Fruit fly (Drosophila melanogaster): ENCODE measurements around the gene amrt.

amrt gene

DNA sequence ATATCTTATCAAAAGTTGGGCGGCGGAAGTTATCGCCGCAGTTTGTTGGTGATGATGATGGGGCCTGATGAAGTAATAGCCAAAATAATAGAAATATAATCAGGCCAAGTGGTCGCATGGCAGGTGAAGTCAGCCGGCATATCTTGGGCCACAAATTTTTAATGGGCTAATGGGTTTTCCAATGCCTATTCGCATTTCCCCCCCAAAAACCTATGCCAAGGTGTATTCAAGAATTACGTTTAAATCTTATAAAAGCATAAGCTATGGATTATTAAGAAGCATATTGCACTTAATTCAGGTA, 35.9 kb downstream of the amrt start:
- TF ChIP-seq CG4496 (GFP tag; IDR thresholded peaks at IDR 0.05) (no peak), Snoo (tag; optimal IDR thresholded peaks at IDR 0.05) (no peak), CG15710 (tag; optimal IDR thresholded peaks at IDR 0.05) (no peak), CG9948 (tag; optimal IDR thresholded peaks at IDR 0.05) (no peak), fd96Ca (GFP tag; IDR thresholded peaks at IDR 0.05) (no peak), CG34367 (tag; optimal IDR thresholded peaks at IDR 0.05) (no peak), Pif1A (GFP tag; optimal IDR thresholded peaks at IDR 0.05) (no peak), CG17806 (tag; optimal IDR thresholded peaks at IDR 0.05) (no peak), CG8159 (tag; optimal IDR thresholded peaks at IDR 0.05) (no peak), rn (GFP tag; IDR thresholded peaks at IDR 0.05) (no peak), CG14655 (GFP tag; optimal IDR thresholded peaks at IDR 0.05) (no peak), Pif1B (GFP tag; optimal IDR thresholded peaks at IDR 0.05) (no peak), D1 (tag; optimal IDR thresholded peaks at IDR 0.05) (no peak), Ets98B (GFP tag; IDR thresholded peaks at IDR 0.05) (no peak), gl (tag; optimal IDR thresholded peaks at IDR 0.05) (no peak), EcR (GFP tag; optimal IDR thresholded peaks at IDR 0.05) (no peak), CG13204 (GFP tag; optimal IDR thresholded peaks at IDR 0.05) (no peak), CG8301 (tag; optimal IDR thresholded peaks at IDR 0.05) (no peak), CG32121 (GFP tag; IDR thresholded peaks at IDR 0.05) (no peak), CG10348 (GFP tag; IDR thresholded peaks at IDR 0.05) (no peak)

DNA sequence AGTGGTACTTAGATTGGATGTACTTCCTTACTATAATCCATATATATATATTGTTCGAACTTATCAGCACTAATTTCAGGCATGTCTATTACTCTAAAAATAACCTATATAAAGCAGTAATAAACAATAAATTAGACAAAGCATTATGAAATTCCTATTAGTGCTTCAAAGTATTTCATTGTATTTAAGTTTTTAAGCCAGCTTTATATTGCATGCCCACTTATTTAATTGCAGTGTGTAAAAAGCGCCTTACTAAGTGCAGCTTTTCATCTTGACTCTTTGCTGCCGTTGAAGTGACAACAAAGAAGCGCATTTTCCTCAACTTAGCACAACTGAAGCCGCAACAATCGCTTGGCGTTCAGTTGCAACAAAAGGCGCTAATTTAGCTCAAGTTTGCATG, 36.6 kb downstream of the amrt start:
- no peak for TF ChIP-seq Pif1A (GFP tag; optimal IDR thresholded peaks at IDR 0.05)
- TF ChIP-seq D1 (tag; optimal IDR thresholded peaks at IDR 0.05) = no peak
- TF ChIP-seq CG4496 (GFP tag; IDR thresholded peaks at IDR 0.05) = no peak
- 0 out of 2 replicates have a peak, but pooled peaks have one; percentile 16 for TF ChIP-seq Ets98B (GFP tag; IDR thresholded peaks at IDR 0.05)
- no peak for TF ChIP-seq CG12605 (GFP tag; IDR thresholded peaks at IDR 0.05)
- TF ChIP-seq fd96Ca (GFP tag; IDR thresholded peaks at IDR 0.05) = no peak
- TF ChIP-seq CG10348 (GFP tag; IDR thresholded peaks at IDR 0.05) = no peak
- TF ChIP-seq Snoo (tag; optimal IDR thresholded peaks at IDR 0.05) = no peak
- peak; percentile 53 for TF ChIP-seq CG14655 (GFP tag; optimal IDR thresholded peaks at IDR 0.05)
- TF ChIP-seq CG17806 (tag; optimal IDR thresholded peaks at IDR 0.05) = no peak
- TF ChIP-seq CG8159 (tag; optimal IDR thresholded peaks at IDR 0.05) = no peak
- TF ChIP-seq CG34367 (tag; optimal IDR thresholded peaks at IDR 0.05) = no peak
- no peak for TF ChIP-seq EcR (GFP tag; optimal IDR thresholded peaks at IDR 0.05)
- TF ChIP-seq CG32121 (GFP tag; IDR thresholded peaks at IDR 0.05) = no peak
- peak; percentile 15 for TF ChIP-seq CG8301 (tag; optimal IDR thresholded peaks at IDR 0.05)
- no peak for TF ChIP-seq rn (GFP tag; IDR thresholded peaks at IDR 0.05)
- TF ChIP-seq gl (tag; optimal IDR thresholded peaks at IDR 0.05) = no peak

DNA sequence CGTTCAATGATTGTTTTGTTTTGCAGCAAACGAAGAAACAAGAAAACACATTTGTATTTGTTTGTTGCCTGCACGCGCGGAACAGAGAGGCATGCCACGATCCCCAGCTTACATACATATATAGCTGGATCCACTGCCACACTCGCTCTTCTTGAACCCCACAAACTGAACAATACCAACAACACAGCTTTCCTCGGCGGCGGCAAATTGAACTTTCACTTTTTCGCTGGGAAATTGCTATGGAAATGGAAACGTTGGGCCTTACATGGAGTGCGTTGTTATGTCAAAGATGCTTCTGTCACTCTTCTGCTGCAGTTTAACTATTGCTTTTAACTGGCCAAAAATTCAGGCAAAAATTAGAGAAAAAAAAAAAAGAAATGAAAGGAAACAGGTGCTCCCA, 37.4 kb downstream of the amrt start:
- TF ChIP-seq CG10348 (GFP tag; IDR thresholded peaks at IDR 0.05) = no peak
- no peak for TF ChIP-seq Ets98B (GFP tag; IDR thresholded peaks at IDR 0.05)
- no peak for TF ChIP-seq rn (GFP tag; IDR thresholded peaks at IDR 0.05)

DNA sequence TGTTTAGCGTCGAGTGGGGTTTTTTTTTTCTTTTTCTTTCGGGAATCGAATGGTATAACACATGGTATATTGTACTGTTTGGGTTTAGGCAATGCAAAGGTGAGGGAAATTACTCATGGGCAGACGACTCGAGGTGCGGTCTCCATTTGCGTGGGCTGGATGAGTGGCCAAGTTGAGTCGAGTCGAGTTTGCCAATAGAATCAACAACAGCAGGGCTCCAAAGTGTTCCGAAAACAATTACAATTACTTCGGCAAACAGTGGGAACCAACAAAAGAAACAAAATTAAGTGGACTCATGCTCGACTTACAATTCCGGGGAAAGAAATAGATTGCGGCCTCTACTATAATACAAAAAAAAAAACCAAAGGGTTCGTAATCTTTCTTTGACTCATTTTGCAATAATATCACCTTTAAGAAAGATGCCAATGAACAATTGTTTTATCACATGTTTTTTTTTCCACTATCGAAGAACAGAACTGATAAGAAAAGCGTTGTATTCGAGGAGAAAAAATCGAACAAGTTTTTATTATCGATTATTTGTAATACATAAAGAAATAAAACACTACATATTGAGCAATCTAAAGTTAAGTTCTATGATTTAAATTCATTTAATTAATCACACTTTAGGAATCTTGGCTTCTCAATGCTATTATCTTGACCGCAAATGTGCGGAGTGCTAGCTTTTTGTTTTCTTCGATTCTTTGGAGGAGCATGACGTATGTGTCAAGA, 38.2 kb downstream of the amrt start:
- TF ChIP-seq CG8301 (tag; optimal IDR thresholded peaks at IDR 0.05) = no peak
- TF ChIP-seq CG32121 (GFP tag; IDR thresholded peaks at IDR 0.05) = no peak
- TF ChIP-seq CG17806 (tag; optimal IDR thresholded peaks at IDR 0.05) = no peak
- TF ChIP-seq EcR (GFP tag; optimal IDR thresholded peaks at IDR 0.05) = no peak
- TF ChIP-seq CG34367 (tag; optimal IDR thresholded peaks at IDR 0.05) = no peak
- TF ChIP-seq CG4496 (GFP tag; IDR thresholded peaks at IDR 0.05) = no peak
- no peak for TF ChIP-seq CG13204 (GFP tag; optimal IDR thresholded peaks at IDR 0.05)
- TF ChIP-seq fd96Ca (GFP tag; IDR thresholded peaks at IDR 0.05) = no peak
- no peak for TF ChIP-seq CG8159 (tag; optimal IDR thresholded peaks at IDR 0.05)
- TF ChIP-seq CG12605 (GFP tag; IDR thresholded peaks at IDR 0.05) = no peak
- no peak for TF ChIP-seq rn (GFP tag; IDR thresholded peaks at IDR 0.05)
- no peak for TF ChIP-seq CG10348 (GFP tag; IDR thresholded peaks at IDR 0.05)
- no peak for TF ChIP-seq CG14655 (GFP tag; optimal IDR thresholded peaks at IDR 0.05)
- no peak for TF ChIP-seq Pif1B (GFP tag; optimal IDR thresholded peaks at IDR 0.05)
- no peak for TF ChIP-seq CG9948 (tag; optimal IDR thresholded peaks at IDR 0.05)
- TF ChIP-seq Ets98B (GFP tag; IDR thresholded peaks at IDR 0.05) = no peak
- no peak for TF ChIP-seq D1 (tag; optimal IDR thresholded peaks at IDR 0.05)
- TF ChIP-seq Pif1A (GFP tag; optimal IDR thresholded peaks at IDR 0.05) = no peak
- TF ChIP-seq Snoo (tag; optimal IDR thresholded peaks at IDR 0.05) = no peak
- TF ChIP-seq gl (tag; optimal IDR thresholded peaks at IDR 0.05) = no peak

DNA sequence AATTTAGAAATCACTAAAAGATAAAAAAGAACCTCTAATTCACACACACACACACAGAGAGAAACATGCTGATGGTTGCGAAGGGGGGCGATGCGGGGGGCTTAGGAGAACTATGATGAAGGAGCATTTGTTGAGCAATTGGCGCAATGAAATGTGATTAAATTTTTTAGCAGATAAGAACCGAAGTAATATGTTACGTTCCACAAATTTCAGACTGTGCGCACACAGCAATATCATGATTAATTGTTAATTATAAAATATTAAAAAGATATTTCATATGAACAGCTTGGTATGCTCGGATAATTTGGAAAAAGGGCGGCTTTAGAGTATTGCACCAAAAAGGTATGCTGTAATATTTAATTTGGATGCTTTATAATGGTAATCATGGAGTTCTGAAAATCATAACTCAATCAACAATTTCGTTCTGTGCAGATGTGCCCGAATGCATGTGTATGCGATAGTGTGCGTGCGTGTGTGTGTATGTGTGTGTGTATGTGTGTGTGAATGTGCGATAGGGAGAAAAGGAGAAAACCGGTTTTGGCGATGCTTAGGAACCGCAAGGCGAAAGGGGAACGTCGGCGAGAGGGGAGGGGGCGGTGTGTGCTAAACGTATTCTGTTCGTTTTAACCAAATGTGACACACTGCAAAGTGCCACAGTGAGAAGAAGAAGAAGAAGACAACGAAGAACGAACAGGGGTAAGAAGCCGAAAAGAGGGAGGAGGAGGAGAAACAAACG, 38.9 kb downstream of the amrt start:
- no peak for TF ChIP-seq CG14655 (GFP tag; optimal IDR thresholded peaks at IDR 0.05)
- peak; percentile 32 for TF ChIP-seq CG8301 (tag; optimal IDR thresholded peaks at IDR 0.05)
- peak; percentile 6 for TF ChIP-seq CG8159 (tag; optimal IDR thresholded peaks at IDR 0.05)
- TF ChIP-seq EcR (GFP tag; optimal IDR thresholded peaks at IDR 0.05) = peak; percentile 11
- TF ChIP-seq Pif1B (GFP tag; optimal IDR thresholded peaks at IDR 0.05) = peak; percentile 37
- TF ChIP-seq CG9948 (tag; optimal IDR thresholded peaks at IDR 0.05) = peak; percentile 7
- TF ChIP-seq rn (GFP tag; IDR thresholded peaks at IDR 0.05) = no peak
- TF ChIP-seq fd96Ca (GFP tag; IDR thresholded peaks at IDR 0.05) = no peak

All from whole organism, pupa.